Fruit fly (Drosophila melanogaster): ENCODE results near the gene CG9109.
A peak's percentile ranks its signal among the peaks of the same experiment; 100 is the strongest.

CG9109 gene

DNA sequence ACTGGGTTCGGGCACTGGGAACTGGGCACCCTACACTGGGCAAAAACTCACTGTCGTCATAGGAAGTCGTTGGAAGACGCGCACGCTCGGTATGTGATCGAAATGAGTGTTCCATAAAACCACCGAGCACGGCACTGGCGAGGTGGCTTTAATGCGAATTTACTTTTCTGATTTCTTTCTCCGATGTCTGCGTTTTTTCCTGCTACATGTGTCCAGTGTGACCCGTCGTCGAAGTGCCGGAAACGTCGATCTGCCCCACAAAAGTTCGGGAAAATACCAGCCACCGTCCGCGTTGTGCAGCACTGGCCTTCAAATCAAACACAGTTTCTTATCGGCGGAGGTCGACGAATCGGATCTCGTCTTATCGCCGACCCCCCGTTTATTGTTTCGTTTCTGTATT is 35.0 kb downstream of the CG9109 start, which contains the start of gene Kdm5 (continued):
- TF ChIP-seq CkIIα-i1 (GFP tag; IDR thresholded peaks at IDR 0.05) (no peak), CG13287 (GFP tag; IDR thresholded peaks at IDR 0.05; ENCODE audit: partially characterized antibody) (peak; percentile 24; the same call in 1 of the 2 replicates), CG14014 (GFP tag; IDR thresholded peaks at IDR 0.05) (0 out of 2 replicates have a peak, but pooled peaks have one; percentile 7), gcm (GFP tag; optimal IDR thresholded peaks at IDR 0.05) (no peak), Dbx (GFP tag; IDR thresholded peaks at IDR 0.05) (peak; percentile 58; the same call in 2 of the 3 replicates), Kr (GFP tag; optimal IDR thresholded peaks at IDR 0.05) (no peak), CG10543 (GFP tag; optimal IDR thresholded peaks at IDR 0.05) (peak; percentile 78), D (optimal IDR thresholded peaks at IDR 0.05) (peak; percentile 24), D (GFP tag; optimal IDR thresholded peaks at IDR 0.05) (no peak), dan (GFP tag; IDR thresholded peaks at IDR 0.05) (no peak), lilli (GFP tag; optimal IDR thresholded peaks at IDR 0.05) (peak; percentile 13), ewg (GFP tag; optimal IDR thresholded peaks at IDR 0.05) (peak; percentile 51), mirr (GFP tag; optimal IDR thresholded peaks at IDR 0.05) (peak; percentile 56), Lhr (GFP tag; optimal IDR thresholded peaks at IDR 0.05) (peak; percentile 60), ken (GFP tag; IDR thresholded peaks at IDR 0.05) (peak; percentile 62; the same call in 1 of the 3 replicates), CG7839 (tag; optimal IDR thresholded peaks at IDR 0.05) (peak; percentile 4), CG8765 (GFP tag; IDR thresholded peaks at IDR 0.05) (0 out of 2 replicates have a peak, but pooled peaks have one; percentile 15), zen (tag; optimal IDR thresholded peaks at IDR 0.05) (peak; percentile 16), gro (GFP tag; optimal IDR thresholded peaks at IDR 0.05) (peak; percentile 22), Awh (GFP tag; IDR thresholded peaks at IDR 0.05) (no peak), CG11696 (GFP tag; IDR thresholded peaks at IDR 0.05) (no peak), CG34224 (GFP tag; IDR thresholded peaks at IDR 0.05; ENCODE audit: partially characterized antibody) (no peak), nmo (GFP tag; optimal IDR thresholded peaks at IDR 0.05) (peak; percentile 25), vvl (GFP tag; IDR thresholded peaks at IDR 0.05) (peak; percentile 61), CG16813 (GFP tag; IDR thresholded peaks at IDR 0.05; ENCODE audit: partially characterized antibody) (0 out of 3 replicates have a peak, but pooled peaks have one; percentile 36), sqz (GFP tag; optimal IDR thresholded peaks at IDR 0.05) (peak; percentile 3), CG12391 (tag; optimal IDR thresholded peaks at IDR 0.05) (peak; percentile 9), D19B (GFP tag; optimal IDR thresholded peaks at IDR 0.05) (no peak), CG15601 (tag; optimal IDR thresholded peaks at IDR 0.05) (peak; percentile 1), CG31224 (GFP tag; IDR thresholded peaks at IDR 0.05) (peak; percentile 14; the same call in 1 of the 2 replicates), gce (GFP tag; IDR thresholded peaks at IDR 0.05) (0 out of 3 replicates have a peak, but pooled peaks have one; percentile 5), maf-S (GFP tag; optimal IDR thresholded peaks at IDR 0.05) (no peak), CG11247 (GFP tag; IDR thresholded peaks at IDR 0.05) (peak; percentile 41; the same call in 1 of the 2 replicates), cwo (GFP tag; optimal IDR thresholded peaks at IDR 0.05) (no peak), CG11456 (GFP tag; IDR thresholded peaks at IDR 0.05) (peak; percentile 70; the same call in 2 of the 3 replicates), NC2β (GFP tag; optimal IDR thresholded peaks at IDR 0.05) (peak; percentile 54), CG9876 (GFP tag; optimal IDR thresholded peaks at IDR 0.05) (peak; percentile 16), CG17829 (tag; optimal IDR thresholded peaks at IDR 0.05) (peak; percentile 42), Vsx1 (GFP tag; optimal IDR thresholded peaks at IDR 0.05) (peak; percentile 48), Xrp1 (GFP tag; IDR thresholded peaks at IDR 0.05) (no peak), Myb (GFP tag; optimal IDR thresholded peaks at IDR 0.05) (peak; percentile 88), tna (GFP tag; IDR thresholded peaks at IDR 0.05; ENCODE audit: partially characterized antibody) (no peak), ara (GFP tag; IDR thresholded peaks at IDR 0.05) (peak; percentile 47; the same call in 1 of the 2 replicates), CG1792 (GFP tag; optimal IDR thresholded peaks at IDR 0.05) (no peak), odd (GFP tag; optimal IDR thresholded peaks at IDR 0.05) (no peak), CG17186 (GFP tag; optimal IDR thresholded peaks at IDR 0.05) (peak; percentile 38), CG9817 (tag; optimal IDR thresholded peaks at IDR 0.05) (peak; percentile 11), CoRest (tag; optimal IDR thresholded peaks at IDR 0.05) (no peak), usp (GFP tag; optimal IDR thresholded peaks at IDR 0.05) (no peak), Hr78 (GFP tag; optimal IDR thresholded peaks at IDR 0.05) (peak in 1 of 2 experiments; percentile 80)
